Worm (Caenorhabditis elegans): Measurements from ENCODE around the gene C53A5.2.
A peak's percentile ranks its signal among the peaks of the same experiment; 100 is the strongest.

The C53A5.2 gene

DNA sequence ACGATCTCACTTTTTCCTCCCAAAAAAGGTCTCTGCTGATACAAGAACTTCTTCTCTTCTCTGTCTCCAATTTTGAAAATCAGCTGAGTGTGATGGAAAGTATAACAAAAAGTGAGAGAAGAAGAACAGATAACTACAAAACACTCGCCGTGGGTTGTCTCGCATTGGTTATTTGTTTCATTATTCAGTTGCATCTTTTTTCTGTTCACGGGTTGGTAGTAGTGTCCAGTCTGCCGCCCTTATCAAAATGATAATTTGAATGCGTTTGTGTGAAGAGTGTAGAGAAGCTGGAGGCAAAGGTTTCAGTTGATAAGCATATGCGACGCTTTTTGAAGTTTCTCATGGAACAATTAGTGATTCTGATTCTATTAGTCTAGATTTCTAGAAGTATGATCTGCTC lies 19.9 kb downstream of the C53A5.2 start:
- TF ChIP-seq elt-2 (tag; optimal IDR thresholded peaks at IDR 0.05) (peak; percentile 47), unc-3 (GFP tag; conservative IDR thresholded peaks at IDR 0.05) (no peak), unc-3 (tag; optimal IDR thresholded peaks at IDR 0.05) (no peak)

- no peak for TF ChIP-seq sox-2 (GFP tag; IDR thresholded peaks at IDR 0.05)
- peak; percentile 34 for TF ChIP-seq ref-2 (tag; optimal IDR thresholded peaks at IDR 0.05)
- TF ChIP-seq syd-9 (tag; optimal IDR thresholded peaks at IDR 0.05): peak; percentile 8
- no peak for TF ChIP-seq hlh-8 (tag; optimal IDR thresholded peaks at IDR 0.05)
- peak; percentile 31 for TF ChIP-seq elt-2 (tag; optimal IDR thresholded peaks at IDR 0.05)
- peak; percentile 15 for TF ChIP-seq ceh-19 (GFP tag; optimal IDR thresholded peaks at IDR 0.05)
- TF ChIP-seq Y22D7AL.16 (tag; optimal IDR thresholded peaks at IDR 0.05): no peak
- peak; percentile 8 for TF ChIP-seq tbx-2 (tag; optimal IDR thresholded peaks at IDR 0.05)
- peak; percentile 8 for TF ChIP-seq ceh-22 (tag; optimal IDR thresholded peaks at IDR 0.05)
- no peak for TF ChIP-seq fkh-10 (GFP tag; optimal IDR thresholded peaks at IDR 0.05)
- TF ChIP-seq nhr-11 (tag; optimal IDR thresholded peaks at IDR 0.05): no peak
Observed at ce11 chrV:14501136-14501535, 21.9 kb downstream of the C53A5.2 start, which contains the start of gene R02D5.24. Gene R02D5.24, plus strand, starts transcription at chrV:14501340.

- TF ChIP-seq ceh-31 (tag; optimal IDR thresholded peaks at IDR 0.05): peak; percentile 15
- no peak for TF ChIP-seq hlh-15 (tag; optimal IDR thresholded peaks at IDR 0.05)
Observed at ce11 chrV:14500554-14500953, 22.5 kb downstream of the C53A5.2 start.

DNA sequence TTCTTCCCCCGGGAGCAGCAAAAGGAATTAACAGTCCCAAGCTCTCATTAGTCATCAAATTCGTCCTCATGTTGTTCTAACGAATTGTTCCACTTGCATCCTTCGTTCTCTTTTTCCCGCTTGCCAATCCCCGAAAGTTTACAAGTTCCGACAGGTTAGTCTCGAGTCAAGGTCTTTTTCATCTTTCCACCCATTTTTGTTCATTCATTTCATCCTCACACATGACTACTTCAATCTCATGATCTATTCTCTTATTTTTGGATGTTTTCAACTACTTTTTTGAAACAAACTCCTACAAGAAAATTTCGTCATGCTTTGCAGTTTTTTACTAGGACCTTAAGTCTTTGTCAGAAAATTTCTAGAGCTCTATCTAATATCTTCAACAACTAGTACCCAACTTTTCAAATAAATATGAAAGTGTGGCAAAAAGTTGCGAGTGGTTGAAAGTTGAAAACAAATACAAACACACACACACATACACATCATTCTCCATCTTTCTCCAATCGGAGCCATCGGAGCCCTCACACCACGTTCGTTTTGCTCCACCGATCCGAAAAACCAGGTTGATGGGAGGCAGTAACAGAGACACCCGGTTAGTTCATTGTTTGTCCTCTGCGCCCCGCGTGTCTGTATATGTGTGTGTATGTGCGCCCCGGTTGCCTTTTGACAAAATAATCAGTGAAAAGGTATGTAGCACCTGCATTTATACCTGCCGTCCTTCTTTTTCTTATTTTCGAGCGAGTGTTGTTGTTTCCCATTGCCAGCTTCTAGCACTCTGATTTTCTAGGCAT lies 23.7 kb downstream of the C53A5.2 start:
- no peak for TF ChIP-seq rnt-1 (tag; optimal IDR thresholded peaks at IDR 0.05)
- no peak for TF ChIP-seq unc-55 (GFP tag; optimal IDR thresholded peaks at IDR 0.05)

DNA sequence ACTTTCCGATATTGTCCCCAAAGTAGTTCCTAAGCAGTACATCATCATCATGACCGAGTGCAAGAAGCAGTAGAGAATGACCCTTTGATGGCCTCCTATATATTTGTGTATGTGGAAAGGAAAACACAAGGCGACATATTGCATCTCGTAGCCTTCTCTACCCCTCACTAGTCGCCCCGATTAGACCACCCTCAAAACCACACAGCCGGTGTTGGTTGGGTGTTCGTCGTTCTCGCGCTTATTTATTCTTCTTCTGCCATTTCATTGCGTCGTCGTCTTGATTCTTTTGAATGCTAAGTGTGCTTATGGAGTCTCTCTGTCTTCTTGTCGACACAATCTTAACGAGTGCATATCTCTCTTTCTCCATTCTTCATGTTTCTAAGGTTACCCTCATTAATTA lies 24.8 kb downstream of the C53A5.2 start:
- TF ChIP-seq fkh-10 (GFP tag; optimal IDR thresholded peaks at IDR 0.05): no peak
- peak; percentile 32 for TF ChIP-seq nfya-1 (tag; optimal IDR thresholded peaks at IDR 0.05)
- peak; percentile 18 for TF ChIP-seq ceh-34 (tag; optimal IDR thresholded peaks at IDR 0.05)
- peak; percentile 29 for TF ChIP-seq elt-2 (tag; optimal IDR thresholded peaks at IDR 0.05)
- no peak for TF ChIP-seq ceh-9 (tag; optimal IDR thresholded peaks at IDR 0.05)
- TF ChIP-seq ama-1 (optimal IDR thresholded peaks at IDR 0.05): no peak
- TF ChIP-seq tbx-2 (tag; optimal IDR thresholded peaks at IDR 0.05): peak; percentile 40
- peak; percentile 29 for TF ChIP-seq ceh-31 (tag; optimal IDR thresholded peaks at IDR 0.05)
- no peak for TF ChIP-seq pax-1 (tag; optimal IDR thresholded peaks at IDR 0.05)

- TF ChIP-seq hlh-8 (tag; optimal IDR thresholded peaks at IDR 0.05): no peak
- peak; percentile 20 for TF ChIP-seq ceh-31 (tag; optimal IDR thresholded peaks at IDR 0.05)
- TF ChIP-seq ceh-19 (GFP tag; optimal IDR thresholded peaks at IDR 0.05): no peak
- peak; percentile 40 for TF ChIP-seq ceh-6 (GFP tag; optimal IDR thresholded peaks at IDR 0.05)
- no peak for TF ChIP-seq ceh-30 (tag; optimal IDR thresholded peaks at IDR 0.05)
- peak; percentile 74 for TF ChIP-seq unc-42 (tag; optimal IDR thresholded peaks at IDR 0.05)
- TF ChIP-seq ama-1 (optimal IDR thresholded peaks at IDR 0.05): no peak
Observed at ce11 chrV:14496446-14496845, 26.6 kb downstream of the C53A5.2 start.

DNA sequence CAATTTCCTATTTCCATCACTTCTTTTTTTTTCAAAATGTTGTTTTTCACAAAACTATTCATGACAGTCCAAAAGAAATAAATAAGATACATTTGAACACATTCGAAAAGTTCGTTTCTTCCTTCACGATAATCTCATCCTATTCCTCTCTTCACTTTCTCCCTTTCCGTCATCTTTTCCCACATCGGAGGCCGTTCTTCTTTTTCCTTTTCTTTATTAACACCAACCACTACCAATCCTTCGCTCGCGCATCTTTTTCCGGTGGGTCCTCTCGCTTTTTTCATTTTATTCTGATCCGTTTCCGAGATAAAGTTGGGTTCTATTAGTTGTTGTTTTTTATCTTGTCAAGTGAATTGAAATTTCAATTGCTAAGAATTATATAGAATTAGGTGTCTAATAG lies 27.5 kb downstream of the C53A5.2 start:
- TF ChIP-seq pros-1 (tag; optimal IDR thresholded peaks at IDR 0.05) (no peak), F13H6.1 (tag; optimal IDR thresholded peaks at IDR 0.05) (no peak), lin-11 (tag; optimal IDR thresholded peaks at IDR 0.05) (no peak), pag-3 (tag; optimal IDR thresholded peaks at IDR 0.05; ENCODE audit: borderline replicate concordance) (no peak), pqm-1 (tag; optimal IDR thresholded peaks at IDR 0.05) (no peak), unc-42 (tag; optimal IDR thresholded peaks at IDR 0.05) (no peak), ztf-16 (tag; optimal IDR thresholded peaks at IDR 0.05) (no peak), npax-4 (tag; optimal IDR thresholded peaks at IDR 0.05) (no peak), hlh-8 (tag; optimal IDR thresholded peaks at IDR 0.05) (no peak), T23F11.4 (GFP tag; optimal IDR thresholded peaks at IDR 0.05) (no peak), gmeb-2 (tag; optimal IDR thresholded peaks at IDR 0.05) (no peak), ama-1 (optimal IDR thresholded peaks at IDR 0.05) (no peak), eyg-1 (tag; optimal IDR thresholded peaks at IDR 0.05) (no peak), tbx-7 (tag; optimal IDR thresholded peaks at IDR 0.05) (no peak), pat-9 (tag; optimal IDR thresholded peaks at IDR 0.05) (no peak)
